Worm (Caenorhabditis elegans) whole organism, mixed stage, embryonic: ENCODE data around the gene trpp-9.
A peak's percentile ranks its signal among the peaks of the same experiment; 100 is the strongest.

ENCODE experiments used
- M03D4.4 ChIP-seq: sonication (generic microtip); optimal IDR thresholded peaks from 2 replicates; lab custom pipeline; 2017; ENCODE audit warnings: mild to moderate bottlenecking, missing genetic modification characterization, missing compliant biosample characterization
- ces-1 ChIP-seq: fragments of 150-350 bp; optimal IDR thresholded peaks from 2 replicates; lab custom pipeline; 2014; ENCODE audit warnings: missing biosample characterization, missing genetic modification reagents, missing genetic modification characterization
- elt-1 ChIP-seq: sonication (generic microtip); optimal IDR thresholded peaks from 2 replicates; lab custom pipeline; 2017; ENCODE audit warnings: missing genetic modification characterization, mild to moderate bottlenecking, missing compliant biosample characterization, antibody characterized with exemption, moderate library complexity, borderline replicate concordance; ENCODE audit not compliant: insufficient read depth
- elt-3 ChIP-seq: fragments of 150-350 bp; optimal IDR thresholded peaks from 2 replicates; lab custom pipeline; 2014; ENCODE audit warnings: missing biosample characterization, missing genetic modification characterization
- mep-1 ChIP-seq: fragments of 150-350 bp; optimal IDR thresholded peaks from 2 replicates; lab custom pipeline; 2017; ENCODE audit warnings: missing biosample characterization, missing genetic modification reagents, missing genetic modification characterization, inconsistent platforms
- nhr-237 ChIP-seq: fragments of 150-350 bp; optimal IDR thresholded peaks from 2 replicates; lab custom pipeline; 2014; ENCODE audit warnings: missing biosample characterization, missing genetic modification characterization
- nhr-28 ChIP-seq: fragments of 150-350 bp; optimal IDR thresholded peaks from 2 replicates; lab custom pipeline; 2014; ENCODE audit warnings: missing biosample characterization, missing genetic modification characterization
- nhr-76 ChIP-seq: sonication (generic microtip); optimal IDR thresholded peaks from 2 replicates; lab custom pipeline; 2017; ENCODE audit warnings: missing biosample characterization, missing genetic modification characterization
- unc-39 ChIP-seq: fragments of 150-350 bp; optimal IDR thresholded peaks from 2 replicates; lab custom pipeline; 2014; ENCODE audit warnings: missing biosample characterization, missing genetic modification characterization
- unc-62 ChIP-seq: fragments of 150-350 bp; optimal IDR thresholded peaks from 2 replicates; lab custom pipeline; 2014; ENCODE audit warnings: missing biosample characterization, missing genetic modification reagents, missing genetic modification characterization
- ztf-11 ChIP-seq: fragments of 150-350 bp; optimal IDR thresholded peaks from 2 replicates; lab custom pipeline; 2014; ENCODE audit warnings: missing biosample characterization, missing genetic modification characterization

- TF ChIP-seq unc-62 (no peak), nhr-237 (tag; lab: Kevin White, UChicago) (no peak), mep-1 (tag; lab: Kevin White, UChicago) (no peak), ztf-11 (tag; lab: Kevin White, UChicago) (no peak), elt-3 (no peak), M03D4.4 (tag; lab: Kevin White, UChicago) (no peak), unc-39 (tag; lab: Kevin White, UChicago) (no peak), ces-1 (peak; percentile 69), elt-1 (no peak), nhr-28 (no peak), nhr-76 (tag; lab: Kevin White, UChicago) (no peak)
Measured at ce11 chrX:11554522-11554921, 9.2 kb upstream of the trpp-9 start.
